Worm (Caenorhabditis elegans): ENCODE measurements around the gene C11E4.6.

C11E4.6 gene

DNA sequence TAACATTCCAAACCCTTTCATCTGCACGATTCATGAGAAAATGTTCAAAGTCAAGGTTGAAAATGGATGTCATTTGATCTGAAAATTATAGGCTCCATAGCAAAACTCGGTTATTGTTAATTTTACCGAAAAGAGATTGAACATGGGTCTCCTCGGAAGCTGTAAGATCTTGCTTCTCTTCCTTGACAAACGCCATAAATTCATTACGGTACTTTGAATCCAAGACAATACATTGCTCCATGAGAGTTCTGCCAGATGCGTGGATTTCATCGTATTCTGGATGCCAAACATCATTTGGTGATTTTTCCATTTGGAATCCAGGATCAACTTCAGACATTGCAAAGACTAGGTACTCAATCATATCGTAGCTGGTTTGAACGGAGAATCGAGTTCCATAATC is 55.6 kb downstream of the C11E4.6 start:
- no peak for TF ChIP-seq elt-2 (tag; optimal IDR thresholded peaks at IDR 0.05)
- TF ChIP-seq nhr-237 (tag; optimal IDR thresholded peaks at IDR 0.05): no peak
- no peak for TF ChIP-seq mab-9 (GFP tag; IDR thresholded peaks at IDR 0.05)
- TF ChIP-seq mef-2 (tag; optimal IDR thresholded peaks at IDR 0.05): no peak
- TF ChIP-seq dsc-1 (tag; optimal IDR thresholded peaks at IDR 0.05): no peak
- TF ChIP-seq fkh-4 (tag; optimal IDR thresholded peaks at IDR 0.05; ENCODE audit: borderline replicate concordance): no peak
- TF ChIP-seq nhr-47 (tag; optimal IDR thresholded peaks at IDR 0.05): no peak
- no peak for TF ChIP-seq xbp-1 (tag; optimal IDR thresholded peaks at IDR 0.05)
- TF ChIP-seq C16A3.4 (tag; optimal IDR thresholded peaks at IDR 0.05): no peak
- no peak for TF ChIP-seq lin-35 (GFP tag; optimal IDR thresholded peaks at IDR 0.05)
- TF ChIP-seq nhr-85 (tag): no peak
- no peak for TF ChIP-seq unc-62 (GFP tag; optimal IDR thresholded peaks at IDR 0.05)
- no peak for TF ChIP-seq sox-4 (tag; optimal IDR thresholded peaks at IDR 0.05)
- TF ChIP-seq skn-1 (tag; optimal IDR thresholded peaks at IDR 0.05): no peak
- TF ChIP-seq nhr-20 (tag; optimal IDR thresholded peaks at IDR 0.05): no peak
